Worm (Caenorhabditis elegans) whole organism, young adult: Measurements from ENCODE around the gene AC7.3.
"Not testable (repeated sequence)": the region's sequence is repeated elsewhere in the genome, so short reads cannot be mapped to it uniquely, and the experiment has no call there.

Experiments used
- Y56A3A.18 ChIP-seq: fragments of 200-800 bp; sonication (Bioruptor generic); IDR thresholded peaks from 2 replicates; pipeline ENCODE4 v1.3.6; 2022; ENCODE audit warnings: missing genetic modification reagents, missing genetic modification characterization, missing compliant biosample characterization
- dox-1 ChIP-seq: fragments of 200-800 bp; sonication (Bioruptor generic); IDR thresholded peaks from 2 replicates; pipeline ENCODE4 v1.3.6; 2022; ENCODE audit warnings: missing genetic modification reagents, missing genetic modification characterization, missing compliant biosample characterization
- dpl-1 ChIP-seq: fragments of 150-350 bp; optimal IDR thresholded peaks from 2 replicates; lab custom pipeline; 2014; ENCODE audit warnings: missing biosample characterization, missing genetic modification reagents, missing genetic modification characterization
- egl-44 ChIP-seq: fragments of 200-800 bp; sonication (Bioruptor generic); IDR thresholded peaks from 2 replicates; pipeline ENCODE4 v1.3.6; 2022; ENCODE audit warnings: missing genetic modification reagents, missing genetic modification characterization, missing compliant biosample characterization
- gei-17 ChIP-seq: fragments of 200-800 bp; sonication (Bioruptor generic); optimal IDR thresholded peaks from 2 replicates; lab custom pipeline; 2018; ENCODE audit warnings: mild to moderate bottlenecking, missing genetic modification characterization, missing compliant biosample characterization
- mcd-1 ChIP-seq: fragments of 200-800 bp; sonication (Bioruptor generic); IDR thresholded peaks from 2 replicates; pipeline ENCODE4 v1.3.6; 2022; ENCODE audit warnings: missing genetic modification reagents, missing genetic modification characterization, missing compliant biosample characterization
- sptf-2 ChIP-seq: fragments of 200-800 bp; sonication (Bioruptor generic); optimal IDR thresholded peaks from 2 replicates; lab custom pipeline; 2018; ENCODE audit warnings: mild to moderate bottlenecking, missing genetic modification characterization, missing compliant biosample characterization
- unc-130 ChIP-seq: sonication (generic microtip); optimal IDR thresholded peaks from 2 replicates; lab custom pipeline; 2016; ENCODE audit warnings: missing genetic modification reagents, missing genetic modification characterization, missing compliant biosample characterization
- ztf-28 ChIP-seq: fragments of 200-800 bp; sonication (Bioruptor generic); IDR thresholded peaks from 2 replicates; pipeline ENCODE4 v1.3.6; 2022; ENCODE audit warnings: missing genetic modification reagents, missing genetic modification characterization, missing compliant biosample characterization
- ztf-6 ChIP-seq: fragments of 200-800 bp; sonication (Bioruptor generic); IDR thresholded peaks from 2 replicates; pipeline ENCODE4 v1.3.6; 2022; ENCODE audit warnings: missing genetic modification reagents, missing genetic modification characterization, missing compliant biosample characterization

ce11 chrIV:5089795-5090528 lies 21.7 kb upstream of the AC7.3 start:
- not testable (repeated sequence) for TF ChIP-seq dpl-1; sptf-2 (GFP tag; lab: Kevin White, UChicago); unc-130; ztf-6 (GFP tag; lab: Robert Waterston, UW); gei-17 (GFP tag; lab: Kevin White, UChicago); Y56A3A.18
- peak; percentile 82 for TF ChIP-seq mcd-1 (GFP tag; lab: Robert Waterston, UW)
- peak; percentile 54; the same call in 1 of the 2 replicates for TF ChIP-seq dox-1 (GFP tag; lab: Robert Waterston, UW)
- TF ChIP-seq egl-44 (GFP tag; lab: Robert Waterston, UW): 0 out of 2 replicates have a peak, but pooled peaks have one; percentile 10
- 0 out of 2 replicates have a peak, but pooled peaks have one; percentile 31 for TF ChIP-seq ztf-28 (GFP tag; lab: Robert Waterston, UW)
